Worm (Caenorhabditis elegans) whole organism, L3 larva: ENCODE results near the gene K10C2.2.

Source experiments
- R02D3.7 ChIP-seq: fragments of 150-350 bp; optimal IDR thresholded peaks from 2 replicates; lab custom pipeline; 2014; ENCODE audit warnings: missing biosample characterization, missing genetic modification characterization
- ZK546.5 ChIP-seq: sonication (generic microtip); optimal IDR thresholded peaks from 2 replicates; lab custom pipeline; 2017; ENCODE audit warnings: missing biosample characterization, missing genetic modification characterization
- aly-2 ChIP-seq: fragments of 150-350 bp; optimal IDR thresholded peaks from 2 replicates; lab custom pipeline; 2014; ENCODE audit warnings: missing biosample characterization, missing genetic modification characterization
- ama-1 ChIP-seq: fragments of 150-350 bp; optimal IDR thresholded peaks from 2 replicates; lab custom pipeline; 2018
- ceh-16 ChIP-seq: sonication (generic microtip); optimal IDR thresholded peaks from 2 replicates; lab custom pipeline; 2017; ENCODE audit warnings: missing biosample characterization, missing genetic modification characterization
- ceh-28 ChIP-seq: fragments of 150-350 bp; optimal IDR thresholded peaks from 2 replicates; lab custom pipeline; 2014; ENCODE audit warnings: missing biosample characterization, missing genetic modification reagents, missing genetic modification characterization
- ceh-82 ChIP-seq: fragments of 150-350 bp; optimal IDR thresholded peaks from 2 replicates; lab custom pipeline; 2014; ENCODE audit warnings: missing biosample characterization, missing genetic modification characterization
- ceh-9 ChIP-seq: sonication (generic microtip); optimal IDR thresholded peaks from 2 replicates; lab custom pipeline; 2018; ENCODE audit warnings: missing biosample characterization, missing genetic modification characterization
- egl-27 ChIP-seq: sonication (generic microtip); optimal IDR thresholded peaks from 4 replicates; lab custom pipeline; 2017; ENCODE audit warnings: missing biosample characterization, missing genetic modification reagents, missing genetic modification characterization
- elt-1 ChIP-seq: fragments of 150-350 bp; optimal IDR thresholded peaks from 2 replicates; lab custom pipeline; 2014; ENCODE audit warnings: missing biosample characterization, missing genetic modification characterization
- elt-2 ChIP-seq: sonication (generic microtip); optimal IDR thresholded peaks from 2 replicates; lab custom pipeline; 2016; ENCODE audit warnings: missing genetic modification reagents, mild to moderate bottlenecking, missing genetic modification characterization, missing compliant biosample characterization
- elt-3 ChIP-seq, 3 experiments: fragments of 150-350 bp in 1 of 3; sonication (generic microtip) in 2 of 3; optimal IDR thresholded peaks; 2 replicates in 2 of 3; 4 replicates in 1 of 3; lab custom pipeline; 2014 to 2017; ENCODE audit warnings: missing biosample characterization in 3 of 3, missing genetic modification characterization in 3 of 3
- eor-1 ChIP-seq, 2 experiments: fragments of 150-350 bp; optimal IDR thresholded peaks; 2 replicates each; lab custom pipeline; 2014 to 2018; ENCODE audit warnings: missing biosample characterization in 2 of 2, missing genetic modification characterization in 2 of 2
- fkh-10 ChIP-seq: sonication (generic microtip); optimal IDR thresholded peaks from 2 replicates; lab custom pipeline; 2017; ENCODE audit warnings: missing biosample characterization, missing genetic modification reagents, missing genetic modification characterization
- fkh-2 ChIP-seq: fragments of 150-350 bp; optimal IDR thresholded peaks from 2 replicates; lab custom pipeline; 2014; ENCODE audit warnings: missing biosample characterization, missing genetic modification reagents, missing genetic modification characterization
- fos-1 ChIP-seq: fragments of 150-350 bp; optimal IDR thresholded peaks from 2 replicates; lab custom pipeline; 2014; ENCODE audit warnings: missing biosample characterization, missing genetic modification characterization
- hmg-11 ChIP-seq: sonication (generic microtip); optimal IDR thresholded peaks from 2 replicates; lab custom pipeline; 2016; ENCODE audit warnings: missing genetic modification characterization, missing compliant biosample characterization
- lin-15B ChIP-seq: fragments of 150-350 bp; optimal IDR thresholded peaks from 2 replicates; lab custom pipeline; 2014; ENCODE audit warnings: missing biosample characterization, missing genetic modification characterization
- lin-39 ChIP-seq: fragments of 150-350 bp; optimal IDR thresholded peaks from 2 replicates; lab custom pipeline; 2018; ENCODE audit warnings: missing biosample characterization, missing genetic modification reagents, missing genetic modification characterization
- lsy-12 ChIP-seq: sonication (generic microtip); optimal IDR thresholded peaks from 2 replicates; lab custom pipeline; 2016; ENCODE audit warnings: mild to moderate bottlenecking, missing genetic modification characterization, missing compliant biosample characterization
- mml-1 ChIP-seq: fragments of 150-350 bp; sonication (generic microtip); optimal IDR thresholded peaks from 3 replicates; lab custom pipeline; 2014; ENCODE audit warnings: missing biosample characterization, missing genetic modification characterization
- nhr-23 ChIP-seq: fragments of 150-350 bp; optimal IDR thresholded peaks from 2 replicates; lab custom pipeline; 2014; ENCODE audit warnings: missing biosample characterization, missing genetic modification reagents, missing genetic modification characterization
- nhr-237 ChIP-seq: fragments of 150-350 bp; optimal IDR thresholded peaks from 2 replicates; lab custom pipeline; 2014; ENCODE audit warnings: missing biosample characterization, missing genetic modification characterization
- nhr-25 ChIP-seq: sonication (generic microtip); optimal IDR thresholded peaks from 2 replicates; lab custom pipeline; 2017; ENCODE audit warnings: missing biosample characterization, missing genetic modification characterization
- nhr-28 ChIP-seq: fragments of 150-350 bp; optimal IDR thresholded peaks from 2 replicates; lab custom pipeline; 2014; ENCODE audit warnings: missing biosample characterization, missing genetic modification characterization
- nhr-43 ChIP-seq: sonication (generic microtip); optimal IDR thresholded peaks from 2 replicates; lab custom pipeline; 2016; ENCODE audit warnings: mild to moderate bottlenecking, missing genetic modification characterization, missing compliant biosample characterization; ENCODE audit not compliant: poor library complexity, severe bottlenecking
- nhr-67 ChIP-seq: fragments of 150-350 bp; optimal IDR thresholded peaks from 2 replicates; lab custom pipeline; 2014; ENCODE audit warnings: missing biosample characterization, missing genetic modification characterization
- nhr-76 ChIP-seq: fragments of 150-350 bp; sonication (generic microtip); optimal IDR thresholded peaks from 5 replicates; lab custom pipeline; 2014; ENCODE audit warnings: missing biosample characterization, missing genetic modification characterization
- nhr-77 ChIP-seq: fragments of 150-350 bp; optimal IDR thresholded peaks from 2 replicates; lab custom pipeline; 2014; ENCODE audit warnings: missing biosample characterization, missing genetic modification characterization
- pqm-1 ChIP-seq: fragments of 150-350 bp; optimal IDR thresholded peaks from 2 replicates; lab custom pipeline; 2017; ENCODE audit warnings: missing biosample characterization, missing genetic modification characterization, inconsistent platforms
- sea-2 ChIP-seq: fragments of 150-350 bp; sonication (generic microtip); optimal IDR thresholded peaks from 4 replicates; lab custom pipeline; 2014; ENCODE audit warnings: missing biosample characterization, missing genetic modification reagents, missing genetic modification characterization
- unc-39 ChIP-seq: sonication (generic microtip); optimal IDR thresholded peaks from 4 replicates; lab custom pipeline; 2017; ENCODE audit warnings: missing biosample characterization, missing genetic modification characterization
- unc-62 ChIP-seq: fragments of 150-350 bp; sonication (generic microtip); optimal IDR thresholded peaks from 4 replicates; lab custom pipeline; 2014; ENCODE audit warnings: missing biosample characterization, missing genetic modification reagents, missing genetic modification characterization
- ztf-11 ChIP-seq: fragments of 150-350 bp; optimal IDR thresholded peaks from 2 replicates; lab custom pipeline; 2014; ENCODE audit warnings: missing biosample characterization, missing genetic modification characterization
- ztf-4 ChIP-seq: fragments of 150-350 bp; optimal IDR thresholded peaks from 2 replicates; lab custom pipeline; 2014; ENCODE audit warnings: missing biosample characterization, missing genetic modification characterization

Gene K10C2.2

DNA sequence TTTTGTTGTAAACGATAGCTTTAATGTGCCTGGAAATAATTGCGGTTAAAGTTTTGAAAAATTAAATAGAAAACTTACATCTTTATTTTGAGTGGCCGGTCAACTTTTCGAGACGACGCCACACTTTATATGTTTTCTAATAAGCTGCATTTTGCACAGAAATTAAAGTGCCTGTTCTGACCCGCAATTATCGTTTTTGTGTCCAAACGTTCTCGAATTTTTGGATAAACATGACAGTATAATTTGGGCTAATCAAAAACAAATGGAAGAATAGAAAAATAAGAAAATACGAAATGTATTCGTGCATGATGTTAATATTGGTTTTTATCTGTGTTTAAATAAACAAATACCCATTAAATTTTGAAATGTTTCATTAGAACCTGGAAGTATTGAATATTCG, 12.9 kb downstream of the K10C2.2 start, which contains the start of gene K10C2.12:
K10C2.12 (minus strand) TSS at position 101 of the 400 bp plus-strand sequence.
- no peak for TF ChIP-seq egl-27 (tag; lab: Kevin White, UChicago)
- no peak for TF ChIP-seq unc-39 (tag; lab: Kevin White, UChicago)
- TF ChIP-seq ama-1, result no peak
- TF ChIP-seq ztf-11 (tag; lab: Kevin White, UChicago), result no peak
- no peak for TF ChIP-seq elt-3 (tag; optimal IDR thresholded peaks at IDR 0.05; lab: Kevin White, UChicago)
- no peak for TF ChIP-seq ZK546.5 (tag; lab: Kevin White, UChicago)
- no peak for TF ChIP-seq R02D3.7
- no peak for TF ChIP-seq nhr-43 (tag; lab: Kevin White, UChicago)
- no peak for TF ChIP-seq nhr-76 (tag; lab: Kevin White, UChicago)

DNA sequence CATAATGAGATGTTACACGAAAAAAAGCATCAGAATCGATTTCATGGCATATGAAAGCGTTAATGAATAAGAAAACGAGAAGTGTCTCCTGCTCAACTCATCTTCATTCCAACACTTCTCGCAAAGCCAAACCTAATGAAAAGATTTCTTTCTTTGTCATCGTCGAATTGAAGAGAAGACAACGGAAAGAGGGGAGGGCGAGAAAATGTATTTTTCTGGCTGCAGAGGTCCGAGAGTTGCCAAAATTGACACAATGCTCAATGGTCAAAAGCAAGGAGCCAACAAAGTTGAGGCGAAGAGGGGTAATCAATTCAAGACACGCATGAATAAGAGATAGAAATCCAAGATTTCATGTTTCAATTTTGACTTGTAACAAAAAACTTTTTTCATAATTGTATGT, 14.5 kb downstream of the K10C2.2 start:
- no peak for TF ChIP-seq sea-2 (GFP tag; lab: Kevin White, UChicago)
- no peak for TF ChIP-seq ceh-9 (tag; lab: Kevin White, UChicago)
- no peak for TF ChIP-seq egl-27 (tag; lab: Kevin White, UChicago)
- no peak for TF ChIP-seq nhr-23 (tag; lab: Kevin White, UChicago)
- no peak for TF ChIP-seq elt-1 (tag; lab: Kevin White, UChicago)
- TF ChIP-seq elt-3 (tag; optimal IDR thresholded peaks at IDR 0.05; lab: Kevin White, UChicago), result no peak
- no peak for TF ChIP-seq ceh-82 (tag; lab: Kevin White, UChicago)
- no peak for TF ChIP-seq fkh-10 (GFP tag; lab: Kevin White, UChicago)
- no peak for TF ChIP-seq elt-2
- TF ChIP-seq R02D3.7, result no peak
- no peak for TF ChIP-seq nhr-237 (tag; lab: Kevin White, UChicago)
- no peak for TF ChIP-seq mml-1 (tag; lab: Kevin White, UChicago)
- TF ChIP-seq pqm-1, result no peak
- TF ChIP-seq ztf-4 (tag; lab: Kevin White, UChicago), result no peak
- no peak for TF ChIP-seq lin-15B (tag; lab: Kevin White, UChicago)
- no peak for TF ChIP-seq unc-62 (GFP tag; lab: Kevin White, UChicago)
- no peak for TF ChIP-seq nhr-25 (tag; lab: Kevin White, UChicago)
- TF ChIP-seq nhr-43 (tag; lab: Kevin White, UChicago), result no peak
- no peak for TF ChIP-seq nhr-67 (tag; lab: Kevin White, UChicago)

DNA sequence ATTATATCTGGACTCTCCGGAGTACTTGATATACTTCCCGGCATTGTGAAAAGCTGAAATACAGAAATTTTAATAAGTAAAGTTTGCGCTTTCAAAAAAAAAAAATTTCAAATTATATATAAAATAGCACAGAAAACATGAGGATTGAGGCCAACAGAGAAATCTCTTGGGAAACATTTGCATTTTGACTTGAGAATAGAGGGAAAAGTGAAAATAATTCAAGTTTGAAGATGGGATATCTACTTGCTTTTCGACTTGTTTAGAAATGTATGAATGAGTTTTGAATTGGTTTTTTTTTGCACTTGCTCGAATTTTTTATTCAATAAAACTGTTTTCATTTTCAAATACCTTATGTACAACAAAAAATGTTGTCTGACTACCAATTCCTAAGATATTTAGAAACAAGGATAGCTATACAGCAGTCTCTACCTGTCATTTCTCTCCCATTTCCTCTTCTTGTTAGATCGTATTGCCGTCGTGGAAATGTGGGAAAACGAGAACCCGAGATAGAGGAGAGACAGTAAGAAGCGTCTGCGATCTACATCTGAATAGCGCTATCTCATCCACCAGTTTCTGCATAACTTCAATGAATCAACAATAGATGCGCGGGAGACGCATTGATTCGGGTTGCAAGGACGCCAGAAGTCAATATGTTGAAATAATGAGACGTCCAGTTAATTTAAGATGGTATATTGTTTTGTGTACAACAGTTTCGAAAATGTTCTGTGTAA, 17.1 kb downstream of the K10C2.2 start, which contains the start of gene T22E5.6:
T22E5.6 (minus strand) TSS at position 51 of the 731 bp plus-strand sequence.
- TF ChIP-seq elt-3 (tag; optimal IDR thresholded peaks at IDR 0.05; lab: Kevin White, UChicago), result peak in 1 of 3 experiments; percentile 48
- no peak for TF ChIP-seq ZK546.5 (tag; lab: Kevin White, UChicago)
- TF ChIP-seq nhr-25 (tag; lab: Kevin White, UChicago), result peak; percentile 63
- TF ChIP-seq ceh-9 (tag; lab: Kevin White, UChicago), result no peak
- peak; percentile 43 for TF ChIP-seq nhr-23 (tag; lab: Kevin White, UChicago)
- TF ChIP-seq nhr-237 (tag; lab: Kevin White, UChicago), result no peak
- TF ChIP-seq lin-15B (tag; lab: Kevin White, UChicago), result no peak
- TF ChIP-seq sea-2 (GFP tag; lab: Kevin White, UChicago), result no peak
- no peak for TF ChIP-seq nhr-76 (tag; lab: Kevin White, UChicago)
- no peak for TF ChIP-seq eor-1 (tag; optimal IDR thresholded peaks at IDR 0.05; lab: Kevin White, UChicago)
- TF ChIP-seq nhr-77 (tag; lab: Kevin White, UChicago), result no peak
- TF ChIP-seq nhr-28 (tag; lab: Kevin White, UChicago), result no peak
- no peak for TF ChIP-seq ceh-16 (tag; lab: Kevin White, UChicago)

DNA sequence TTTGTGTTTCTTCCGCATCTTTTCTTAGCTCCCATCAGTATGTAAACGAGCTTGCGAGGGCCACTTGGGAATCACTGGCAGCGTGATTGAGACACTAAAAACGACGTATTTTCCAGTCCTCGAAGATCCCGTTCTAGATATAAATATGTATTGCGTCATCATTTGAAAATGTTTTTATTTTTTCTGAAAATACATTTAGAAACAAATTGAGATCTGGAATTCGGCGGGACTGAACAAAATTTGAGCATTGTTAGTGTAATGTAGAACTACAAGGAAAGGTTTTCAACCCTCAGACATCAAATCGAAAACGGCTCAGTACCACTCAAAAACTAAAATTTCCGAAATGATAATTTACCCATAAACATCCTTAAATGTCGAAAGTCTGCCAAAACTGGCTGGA, 20.0 kb downstream of the K10C2.2 start:
- no peak for TF ChIP-seq unc-62 (GFP tag; lab: Kevin White, UChicago)
- TF ChIP-seq fkh-2 (tag; lab: Kevin White, UChicago), result no peak
- no peak for TF ChIP-seq fos-1 (tag; lab: Kevin White, UChicago)
- no peak for TF ChIP-seq aly-2 (tag; lab: Kevin White, UChicago)
- TF ChIP-seq nhr-237 (tag; lab: Kevin White, UChicago), result no peak
- TF ChIP-seq ceh-28 (tag; lab: Kevin White, UChicago), result no peak
- no peak for TF ChIP-seq elt-3 (tag; optimal IDR thresholded peaks at IDR 0.05; lab: Kevin White, UChicago)
- no peak for TF ChIP-seq lsy-12 (tag; lab: Kevin White, UChicago)
- no peak for TF ChIP-seq fkh-10 (GFP tag; lab: Kevin White, UChicago)
- TF ChIP-seq ceh-82 (tag; lab: Kevin White, UChicago), result no peak
- no peak for TF ChIP-seq hmg-11 (tag; lab: Kevin White, UChicago)
- no peak for TF ChIP-seq mml-1 (tag; lab: Kevin White, UChicago)
- TF ChIP-seq lin-39 (tag; lab: Kevin White, UChicago), result peak; percentile 31
- TF ChIP-seq pqm-1, result no peak
- TF ChIP-seq elt-1 (tag; lab: Kevin White, UChicago), result peak; percentile 11
